Worm (Caenorhabditis elegans) whole organism, mixed stage, embryonic: ENCODE data around the gene ddx-35.
A peak's percentile ranks its signal among the peaks of the same experiment; 100 is the strongest.

Experiments
- bed-3 ChIP-seq: fragments of 200-800 bp; sonication (Bioruptor generic); optimal IDR thresholded peaks from 3 replicates; lab custom pipeline; 2018; ENCODE audit warnings: mild to moderate bottlenecking, missing genetic modification characterization, moderate library complexity, missing compliant biosample characterization
- ceh-39 ChIP-seq: fragments of 150-350 bp; optimal IDR thresholded peaks from 2 replicates; lab custom pipeline; 2014; ENCODE audit warnings: missing biosample characterization, missing genetic modification characterization
- ceh-83 ChIP-seq: fragments of 200-800 bp; sonication (Bioruptor generic); optimal IDR thresholded peaks from 2 replicates; lab custom pipeline; 2018; ENCODE audit warnings: mild to moderate bottlenecking, missing genetic modification characterization, missing compliant biosample characterization
- ces-1 ChIP-seq: fragments of 150-350 bp; optimal IDR thresholded peaks from 2 replicates; lab custom pipeline; 2014; ENCODE audit warnings: missing biosample characterization, missing genetic modification reagents, missing genetic modification characterization
- drap-1 ChIP-seq: fragments of 200-800 bp; sonication (Bioruptor generic); optimal IDR thresholded peaks from 3 replicates; lab custom pipeline; 2018; ENCODE audit warnings: mild to moderate bottlenecking, missing genetic modification characterization, missing compliant biosample characterization
- elt-3 ChIP-seq: fragments of 150-350 bp; optimal IDR thresholded peaks from 2 replicates; lab custom pipeline; 2014; ENCODE audit warnings: missing biosample characterization, missing genetic modification characterization
- lin-13 ChIP-seq: fragments of 150-350 bp; optimal IDR thresholded peaks from 2 replicates; lab custom pipeline; 2014; ENCODE audit warnings: missing biosample characterization, missing genetic modification characterization
- lsy-2 ChIP-seq: fragments of 150-350 bp; optimal IDR thresholded peaks from 2 replicates; lab custom pipeline; 2014; ENCODE audit warnings: missing biosample characterization, missing genetic modification characterization
- nhr-12 ChIP-seq: fragments of 150-350 bp; optimal IDR thresholded peaks from 2 replicates; lab custom pipeline; 2014; ENCODE audit warnings: missing biosample characterization, missing genetic modification characterization
- nhr-237 ChIP-seq: fragments of 150-350 bp; optimal IDR thresholded peaks from 2 replicates; lab custom pipeline; 2014; ENCODE audit warnings: missing biosample characterization, missing genetic modification characterization
- nhr-28 ChIP-seq: fragments of 150-350 bp; optimal IDR thresholded peaks from 2 replicates; lab custom pipeline; 2014; ENCODE audit warnings: missing biosample characterization, missing genetic modification characterization
- sem-2 ChIP-seq: fragments of 200-800 bp; sonication (Bioruptor generic); optimal IDR thresholded peaks from 2 replicates; lab custom pipeline; 2018; ENCODE audit warnings: mild to moderate bottlenecking, missing genetic modification characterization, missing compliant biosample characterization
- snpc-4 ChIP-seq: fragments of 150-350 bp; optimal IDR thresholded peaks from 2 replicates; lab custom pipeline; 2014; ENCODE audit warnings: missing biosample characterization, missing genetic modification characterization
- zip-8 ChIP-seq: fragments of 150-350 bp; optimal IDR thresholded peaks from 2 replicates; lab custom pipeline; 2014; ENCODE audit warnings: missing biosample characterization, missing genetic modification characterization

The ddx-35 gene

ce11 chrIII:1495863-1496445, 58.3 kb downstream of the ddx-35 start, which contains the start of the genes ave-1 and M01G5.1:
ave-1 (minus strand) TSS chrIII:1495975.
M01G5.1 (plus strand) TSS chrIII:1496401.
- no peak for TF ChIP-seq ceh-39
- TF ChIP-seq lsy-2 = peak; percentile 49
- peak; percentile 87 for TF ChIP-seq ces-1 (GFP tag; lab: Kevin White, UChicago)
- TF ChIP-seq, all 35 proteins: peak for 2

ce11 chrIII:1495230-1495629, 59.0 kb downstream of the ddx-35 start, which contains the start of gene Y82E9BR.19:
Y82E9BR.19 (minus strand) TSS chrIII:1495330.
- TF ChIP-seq snpc-4 (tag; lab: Kevin White, UChicago) (no peak), nhr-12 (tag; lab: Kevin White, UChicago) (no peak), lin-13 (tag; lab: Kevin White, UChicago) (no peak), sem-2 (no peak), nhr-237 (tag; lab: Kevin White, UChicago) (no peak), drap-1 (GFP tag; lab: Kevin White, UChicago) (no peak), ceh-39 (no peak), elt-3 (tag; lab: Kevin White, UChicago) (no peak), bed-3 (no peak), ceh-83 (GFP tag; lab: Kevin White, UChicago) (no peak), nhr-28 (tag; lab: Kevin White, UChicago) (no peak), zip-8 (no peak), lsy-2 (no peak)
- TF ChIP-seq, all 35 proteins: peak for 0
